Worm (Caenorhabditis elegans) whole organism, L3 larva: ENCODE measurements around the gene ulp-1.
A peak's percentile ranks its signal among the peaks of the same experiment; 100 is the strongest.

Source experiments
- R02D3.7 ChIP-seq: fragments of 150-350 bp; optimal IDR thresholded peaks from 2 replicates; lab custom pipeline; 2014; ENCODE audit warnings: missing biosample characterization, missing genetic modification characterization
- ama-1 ChIP-seq: fragments of 150-350 bp; optimal IDR thresholded peaks from 2 replicates; lab custom pipeline; 2018
- ceh-16 ChIP-seq: sonication (generic microtip); optimal IDR thresholded peaks from 2 replicates; lab custom pipeline; 2017; ENCODE audit warnings: missing biosample characterization, missing genetic modification characterization
- ceh-28 ChIP-seq: fragments of 150-350 bp; optimal IDR thresholded peaks from 2 replicates; lab custom pipeline; 2014; ENCODE audit warnings: missing biosample characterization, missing genetic modification reagents, missing genetic modification characterization
- ceh-9 ChIP-seq: sonication (generic microtip); optimal IDR thresholded peaks from 2 replicates; lab custom pipeline; 2018; ENCODE audit warnings: missing biosample characterization, missing genetic modification characterization
- egl-27 ChIP-seq: sonication (generic microtip); optimal IDR thresholded peaks from 4 replicates; lab custom pipeline; 2017; ENCODE audit warnings: missing biosample characterization, missing genetic modification reagents, missing genetic modification characterization
- egl-5 ChIP-seq: fragments of 150-350 bp; optimal IDR thresholded peaks from 2 replicates; lab custom pipeline; 2017; ENCODE audit warnings: missing biosample characterization, missing genetic modification reagents, missing genetic modification characterization, inconsistent platforms
- elt-2 ChIP-seq: sonication (generic microtip); optimal IDR thresholded peaks from 2 replicates; lab custom pipeline; 2016; ENCODE audit warnings: missing genetic modification reagents, mild to moderate bottlenecking, missing genetic modification characterization, missing compliant biosample characterization
- eor-1 ChIP-seq, 2 experiments: fragments of 150-350 bp; optimal IDR thresholded peaks; 2 replicates each; lab custom pipeline; 2014 to 2018; ENCODE audit warnings: missing biosample characterization in 2 of 2, missing genetic modification characterization in 2 of 2
- fos-1 ChIP-seq: fragments of 150-350 bp; optimal IDR thresholded peaks from 2 replicates; lab custom pipeline; 2014; ENCODE audit warnings: missing biosample characterization, missing genetic modification characterization
- hmg-11 ChIP-seq: sonication (generic microtip); optimal IDR thresholded peaks from 2 replicates; lab custom pipeline; 2016; ENCODE audit warnings: missing genetic modification characterization, missing compliant biosample characterization
- jun-1 ChIP-seq: fragments of 150-350 bp; optimal IDR thresholded peaks from 2 replicates; lab custom pipeline; 2014; ENCODE audit warnings: missing biosample characterization, missing genetic modification reagents, missing genetic modification characterization
- lin-39 ChIP-seq: fragments of 150-350 bp; optimal IDR thresholded peaks from 2 replicates; lab custom pipeline; 2018; ENCODE audit warnings: missing biosample characterization, missing genetic modification reagents, missing genetic modification characterization
- mdl-1 ChIP-seq: fragments of 150-350 bp; optimal IDR thresholded peaks from 2 replicates; lab custom pipeline; 2014; ENCODE audit warnings: missing biosample characterization, missing genetic modification characterization
- mml-1 ChIP-seq: fragments of 150-350 bp; sonication (generic microtip); optimal IDR thresholded peaks from 3 replicates; lab custom pipeline; 2014; ENCODE audit warnings: missing biosample characterization, missing genetic modification characterization
- nfya-1 ChIP-seq: sonication (generic microtip); optimal IDR thresholded peaks from 2 replicates; lab custom pipeline; 2017; ENCODE audit warnings: missing genetic modification characterization, mild to moderate bottlenecking, missing compliant biosample characterization, antibody characterized with exemption, moderate library complexity; ENCODE audit not compliant: insufficient read depth
- nhr-11 ChIP-seq: fragments of 150-350 bp; optimal IDR thresholded peaks from 2 replicates; lab custom pipeline; 2014; ENCODE audit warnings: missing biosample characterization, missing genetic modification characterization
- nhr-12 ChIP-seq: fragments of 150-350 bp; optimal IDR thresholded peaks from 2 replicates; lab custom pipeline; 2014; ENCODE audit warnings: missing biosample characterization, missing genetic modification characterization
- nhr-23 ChIP-seq: fragments of 150-350 bp; optimal IDR thresholded peaks from 2 replicates; lab custom pipeline; 2014; ENCODE audit warnings: missing biosample characterization, missing genetic modification reagents, missing genetic modification characterization
- nhr-25 ChIP-seq: sonication (generic microtip); optimal IDR thresholded peaks from 2 replicates; lab custom pipeline; 2017; ENCODE audit warnings: missing biosample characterization, missing genetic modification characterization
- nhr-28 ChIP-seq: fragments of 150-350 bp; optimal IDR thresholded peaks from 2 replicates; lab custom pipeline; 2014; ENCODE audit warnings: missing biosample characterization, missing genetic modification characterization
- nhr-43 ChIP-seq: sonication (generic microtip); optimal IDR thresholded peaks from 2 replicates; lab custom pipeline; 2016; ENCODE audit warnings: mild to moderate bottlenecking, missing genetic modification characterization, missing compliant biosample characterization; ENCODE audit not compliant: poor library complexity, severe bottlenecking
- nhr-77 ChIP-seq: fragments of 150-350 bp; optimal IDR thresholded peaks from 2 replicates; lab custom pipeline; 2014; ENCODE audit warnings: missing biosample characterization, missing genetic modification characterization
- pha-4 ChIP-seq: fragments of 150-350 bp; optimal IDR thresholded peaks from 2 replicates; lab custom pipeline; 2014; ENCODE audit warnings: missing biosample characterization, missing genetic modification reagents, missing genetic modification characterization
- pqm-1 ChIP-seq: fragments of 150-350 bp; optimal IDR thresholded peaks from 2 replicates; lab custom pipeline; 2017; ENCODE audit warnings: missing biosample characterization, missing genetic modification characterization, inconsistent platforms
- sea-2 ChIP-seq: fragments of 150-350 bp; sonication (generic microtip); optimal IDR thresholded peaks from 4 replicates; lab custom pipeline; 2014; ENCODE audit warnings: missing biosample characterization, missing genetic modification reagents, missing genetic modification characterization
- tbx-2 ChIP-seq: sonication (generic microtip); optimal IDR thresholded peaks from 2 replicates; lab custom pipeline; 2016; ENCODE audit warnings: mild to moderate bottlenecking, missing genetic modification characterization, missing compliant biosample characterization
- unc-39 ChIP-seq: sonication (generic microtip); optimal IDR thresholded peaks from 4 replicates; lab custom pipeline; 2017; ENCODE audit warnings: missing biosample characterization, missing genetic modification characterization
- unc-62 ChIP-seq: fragments of 150-350 bp; sonication (generic microtip); optimal IDR thresholded peaks from 4 replicates; lab custom pipeline; 2014; ENCODE audit warnings: missing biosample characterization, missing genetic modification reagents, missing genetic modification characterization
- ztf-4 ChIP-seq: fragments of 150-350 bp; optimal IDR thresholded peaks from 2 replicates; lab custom pipeline; 2014; ENCODE audit warnings: missing biosample characterization, missing genetic modification characterization

Gene ulp-1

ce11 chrIII:5150012-5150411, 19.6 kb downstream of the ulp-1 start:
- TF ChIP-seq nhr-43 (tag; lab: Kevin White, UChicago) (no peak), nhr-23 (no peak), nhr-77 (tag; lab: Kevin White, UChicago) (no peak), nfya-1 (no peak), eor-1 (tag; optimal IDR thresholded peaks at IDR 0.05; lab: Kevin White, UChicago) (no peak), ceh-28 (tag; lab: Kevin White, UChicago) (no peak), fos-1 (tag; lab: Kevin White, UChicago) (no peak), nhr-11 (tag; lab: Kevin White, UChicago) (no peak), ceh-9 (tag; lab: Kevin White, UChicago) (no peak), sea-2 (GFP tag; lab: Kevin White, UChicago) (no peak), mml-1 (tag; lab: Kevin White, UChicago) (no peak), egl-5 (no peak), pha-4 (tag; lab: Kevin White, UChicago) (no peak)

- TF ChIP-seq fos-1 (tag; lab: Kevin White, UChicago): no peak
Measured at ce11 chrIII:5149478-5149877, 20.1 kb downstream of the ulp-1 start, which contains the start of gene Y54H5A.2. Gene Y54H5A.2, minus strand, starts transcription at chrIII:5149578.

- peak; percentile 52 for TF ChIP-seq elt-2 (tag; lab: Kevin White, UChicago)
- no peak for TF ChIP-seq mdl-1
Measured at ce11 chrIII:5147445-5147844, 22.2 kb downstream of the ulp-1 start.

ce11 chrIII:5146749-5147148, 22.9 kb downstream of the ulp-1 start:
- TF ChIP-seq hmg-11 (tag; lab: Kevin White, UChicago) (no peak), elt-2 (tag; lab: Kevin White, UChicago) (peak; percentile 88), pqm-1 (peak; percentile 57)

ce11 chrIII:5145874-5146273, 23.7 kb downstream of the ulp-1 start:
- TF ChIP-seq elt-2 (tag; lab: Kevin White, UChicago) (peak; percentile 70), ama-1 (lab: Kevin White, UChicago) (no peak), mdl-1 (no peak), nhr-43 (tag; lab: Kevin White, UChicago) (no peak), nhr-11 (tag; lab: Kevin White, UChicago) (no peak), fos-1 (tag; lab: Kevin White, UChicago) (no peak), nhr-12 (no peak)

ce11 chrIII:5144169-5144568, 25.4 kb downstream of the ulp-1 start:
- TF ChIP-seq tbx-2 (tag; lab: Kevin White, UChicago) (peak; percentile 84), nhr-28 (tag; lab: Kevin White, UChicago) (no peak), R02D3.7 (tag; lab: Kevin White, UChicago) (no peak), ztf-4 (tag; lab: Kevin White, UChicago) (no peak), fos-1 (tag; lab: Kevin White, UChicago) (no peak), nhr-25 (no peak), unc-39 (no peak)

- TF ChIP-seq nhr-12 (no peak), nhr-77 (tag; lab: Kevin White, UChicago) (no peak), jun-1 (tag; lab: Kevin White, UChicago) (no peak), unc-62 (GFP tag; lab: Kevin White, UChicago) (no peak), lin-39 (tag; lab: Kevin White, UChicago) (no peak), pqm-1 (no peak), egl-27 (tag; lab: Kevin White, UChicago) (no peak), ceh-16 (tag; lab: Kevin White, UChicago) (no peak), nhr-43 (tag; lab: Kevin White, UChicago) (no peak), egl-5 (no peak)
Measured at ce11 chrIII:5143520-5143919, 26.1 kb downstream of the ulp-1 start.
